Worm (Caenorhabditis elegans): Measurements from ENCODE around the gene apy-1.

ce11 chrX:7585610-7586259 lies 16.2 kb upstream of the apy-1 start, which contains the start of gene adt-2:
- TF ChIP-seq unc-39 (tag; optimal IDR thresholded peaks at IDR 0.05) (no peak), zag-1 (tag; optimal IDR thresholded peaks at IDR 0.05) (no peak), egl-27 (tag; optimal IDR thresholded peaks at IDR 0.05) (no peak), F13H6.1 (tag; optimal IDR thresholded peaks at IDR 0.05) (no peak), aly-2 (tag; optimal IDR thresholded peaks at IDR 0.05) (no peak), unc-62 (GFP tag; optimal IDR thresholded peaks at IDR 0.05) (no peak), R02D3.7 (tag; optimal IDR thresholded peaks at IDR 0.05) (no peak)

Measured in whole organism, L2 larva.